1 worm cellular context compared by ENCODE assay signal in the genomic region with DNA sequence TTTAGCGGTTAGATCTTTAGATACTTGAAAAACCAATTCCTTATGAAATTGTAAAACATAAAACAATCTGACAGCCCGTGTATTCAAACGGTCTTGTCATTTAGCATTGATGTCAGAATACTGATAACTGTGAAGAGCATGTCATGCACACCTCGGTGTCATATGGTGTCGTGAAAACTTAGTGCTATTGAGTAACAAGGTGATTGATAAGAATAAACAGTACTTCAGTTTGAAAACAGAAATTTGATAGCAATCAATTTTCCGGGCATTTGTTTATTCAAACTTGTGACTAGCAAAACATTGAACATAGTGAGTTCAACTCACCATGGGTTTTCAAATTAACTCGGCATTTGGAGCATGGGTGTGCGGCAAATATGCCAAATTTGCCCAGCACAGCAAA.
TF ChIP-seq lines count a peak whose summit lies in the region.

No protein-coding gene starts in this region.

TF ChIP-seq in whole organism, L4 larva, 104 proteins besides CTCF, POLR2A, EP300 and RAD21 (continued from another document):
- TF ChIP-seq lim-7 (GFP tag; IDR thresholded peaks at IDR 0.05; lab: Robert Waterston, UW) (no peak), set-16 (GFP tag; IDR thresholded peaks at IDR 0.05; lab: Robert Waterston, UW) (no peak), nhr-11 (tag; optimal IDR thresholded peaks at IDR 0.05; lab: Kevin White, UChicago) (no peak), zip-2 (tag; optimal IDR thresholded peaks at IDR 0.05; lab: Kevin White, UChicago) (no peak), aly-2 (tag; optimal IDR thresholded peaks at IDR 0.05; lab: Kevin White, UChicago) (no peak), lin-1 (GFP tag; IDR thresholded peaks at IDR 0.05; lab: Robert Waterston, UW) (peak; percentile 19; the same call in 1 of the 2 replicates), spr-3 (GFP tag; optimal IDR thresholded peaks at IDR 0.05; lab: Kevin White, UChicago) (no peak), nhr-102 (tag; optimal IDR thresholded peaks at IDR 0.05; lab: Kevin White, UChicago) (no peak), cey-2 (tag; optimal IDR thresholded peaks at IDR 0.05; lab: Kevin White, UChicago; ENCODE audit: borderline replicate concordance, insufficient read depth) (no peak), gei-8 (GFP tag; optimal IDR thresholded peaks at IDR 0.05; lab: Kevin White, UChicago) (no peak), Y5F2A.4 (GFP tag; optimal IDR thresholded peaks at IDR 0.05; lab: Kevin White, UChicago) (no peak), daf-19 (GFP tag; conservative IDR thresholded peaks at IDR 0.05; lab: Robert Waterston, UW) (no peak), ctbp-1 (GFP tag; IDR thresholded peaks at IDR 0.05; lab: Robert Waterston, UW) (no peak), F49E8.2 (tag; optimal IDR thresholded peaks at IDR 0.05; lab: Kevin White, UChicago; ENCODE audit: borderline replicate concordance) (no peak), attf-4 (tag; optimal IDR thresholded peaks at IDR 0.05; lab: Kevin White, UChicago) (no peak), nhr-42 (GFP tag; IDR thresholded peaks at IDR 0.05; lab: Robert Waterston, UW) (no peak), ceh-82 (tag; optimal IDR thresholded peaks at IDR 0.05; lab: Kevin White, UChicago) (no peak), R02D3.7 (tag; optimal IDR thresholded peaks at IDR 0.05; lab: Kevin White, UChicago) (no peak), zip-11 (GFP tag; IDR thresholded peaks at IDR 0.05; lab: Robert Waterston, UW) (no peak), lin-29 (GFP tag; IDR thresholded peaks at IDR 0.05; lab: Robert Waterston, UW) (no peak), ztf-7 (tag; optimal IDR thresholded peaks at IDR 0.05; lab: Kevin White, UChicago) (no peak), duxl-1 (tag; optimal IDR thresholded peaks at IDR 0.05; lab: Kevin White, UChicago; ENCODE audit: poor library complexity) (no peak), snpc-4 (tag; optimal IDR thresholded peaks at IDR 0.05; lab: Kevin White, UChicago) (no peak), ceh-28 (tag; optimal IDR thresholded peaks at IDR 0.05; lab: Kevin White, UChicago) (no peak), zfp-3 (GFP tag; conservative IDR thresholded peaks at IDR 0.05; lab: Robert Waterston, UW) (no peak), F10B5.3 (tag; optimal IDR thresholded peaks at IDR 0.05; lab: Kevin White, UChicago) (no peak), zag-1 (tag; optimal IDR thresholded peaks at IDR 0.05; lab: Kevin White, UChicago) (no peak), dmd-6 (GFP tag; IDR thresholded peaks at IDR 0.05; lab: Robert Waterston, UW) (peak; percentile 90), dpl-1 (GFP tag; optimal IDR thresholded peaks at IDR 0.05; lab: Kevin White, UChicago) (no peak), mxl-3 (GFP tag; optimal IDR thresholded peaks at IDR 0.05; lab: Kevin White, UChicago) (peak; percentile 28), F26F4.8 (GFP tag; conservative IDR thresholded peaks at IDR 0.05; lab: Robert Waterston, UW) (no peak), hif-1 (tag; optimal IDR thresholded peaks at IDR 0.05; lab: Kevin White, UChicago) (no peak), spr-1 (tag; optimal IDR thresholded peaks at IDR 0.05; lab: Kevin White, UChicago) (no peak), T20F7.1 (GFP tag; optimal IDR thresholded peaks at IDR 0.05; lab: Kevin White, UChicago) (no peak), daf-16 (GFP tag; optimal IDR thresholded peaks at IDR 0.05; lab: Kevin White, UChicago) (no peak), daf-16 (tag; optimal IDR thresholded peaks at IDR 0.05; lab: Kevin White, UChicago) (peak; percentile 94), lin-39 (tag; optimal IDR thresholded peaks at IDR 0.05; lab: Kevin White, UChicago) (no peak), ama-1 (optimal IDR thresholded peaks at IDR 0.05; lab: Kevin White, UChicago) (no peak), ceh-62 (tag; optimal IDR thresholded peaks at IDR 0.05; lab: Kevin White, UChicago) (no peak), php-3 (GFP tag; IDR thresholded peaks at IDR 0.05; lab: Robert Waterston, UW) (peak; percentile 69; the same call in 1 of the 2 replicates), nhr-48 (tag; optimal IDR thresholded peaks at IDR 0.05; lab: Kevin White, UChicago) (peak; percentile 1), skn-1 (tag; optimal IDR thresholded peaks at IDR 0.05; lab: Kevin White, UChicago) (no peak), dmd-9 (GFP tag; IDR thresholded peaks at IDR 0.05; lab: Robert Waterston, UW) (no peak), tag-97 (GFP tag; IDR thresholded peaks at IDR 0.05; lab: Robert Waterston, UW) (no peak), aha-1 (tag; lab: Kevin White, UChicago) (no peak), tra-1 (GFP tag; IDR thresholded peaks at IDR 0.05; lab: Robert Waterston, UW) (peak; percentile 79; the same call in 1 of the 2 replicates), mes-2 (tag; optimal IDR thresholded peaks at IDR 0.05; lab: Kevin White, UChicago; ENCODE audit: poor library complexity, severe bottlenecking) (peak; percentile 6), zfp-2 (tag; optimal IDR thresholded peaks at IDR 0.05; lab: Kevin White, UChicago) (no peak), hmg-1.1 (GFP tag; IDR thresholded peaks at IDR 0.05; lab: Robert Waterston, UW) (no peak), lin-15B (tag; optimal IDR thresholded peaks at IDR 0.05; lab: Kevin White, UChicago) (no peak), unc-39 (tag; optimal IDR thresholded peaks at IDR 0.05; lab: Kevin White, UChicago) (no peak)
